Fruit fly (Drosophila melanogaster): ENCODE results near the gene CG14218.

dm6 chrX:19606558-19606957 lies 24.8 kb upstream of the CG14218 start:
- TF ChIP-seq CG8119 (GFP tag; IDR thresholded peaks at IDR 0.05) (no peak), CG32006 (GFP tag; optimal IDR thresholded peaks at IDR 0.05) (no peak), CG6163 (GFP tag; IDR thresholded peaks at IDR 0.05) (no peak), OdsH (GFP tag; optimal IDR thresholded peaks at IDR 0.05) (no peak), Lpt (GFP tag; optimal IDR thresholded peaks at IDR 0.05) (no peak), Sox15 (GFP tag; optimal IDR thresholded peaks at IDR 0.05) (no peak), CG6808 (GFP tag; optimal IDR thresholded peaks at IDR 0.05) (no peak), Hr4 (GFP tag; optimal IDR thresholded peaks at IDR 0.05) (no peak), topi (GFP tag; optimal IDR thresholded peaks at IDR 0.05) (no peak), CG6854 (GFP tag; optimal IDR thresholded peaks at IDR 0.05) (no peak), CG8632 (GFP tag; optimal IDR thresholded peaks at IDR 0.05) (no peak), Hr39 (GFP tag; optimal IDR thresholded peaks at IDR 0.05) (no peak), Met (GFP tag; optimal IDR thresholded peaks at IDR 0.05) (no peak), CG10631 (GFP tag; optimal IDR thresholded peaks at IDR 0.05) (no peak)
